Worm (Caenorhabditis elegans) whole organism, L2 larva: ENCODE results near the gene T07A9.14.

Experiments used
- C34F6.9 ChIP-seq: fragments of 150-350 bp; optimal IDR thresholded peaks from 2 replicates; lab custom pipeline; 2014; ENCODE audit warnings: missing biosample characterization, missing genetic modification characterization
- F13H6.1 ChIP-seq: sonication (generic microtip); optimal IDR thresholded peaks from 2 replicates; lab custom pipeline; 2016; ENCODE audit warnings: missing genetic modification characterization, missing compliant biosample characterization
- R02D3.7 ChIP-seq: fragments of 150-350 bp; optimal IDR thresholded peaks from 2 replicates; lab custom pipeline; 2014; ENCODE audit warnings: missing biosample characterization, missing genetic modification characterization
- Y55F3AM.14 ChIP-seq: fragments of 200-800 bp; sonication (Bioruptor generic); optimal IDR thresholded peaks from 2 replicates; lab custom pipeline; 2018; ENCODE audit warnings: mild to moderate bottlenecking, missing genetic modification characterization, missing compliant biosample characterization
- alr-1 ChIP-seq: fragments of 150-350 bp; optimal IDR thresholded peaks from 2 replicates; lab custom pipeline; 2014; ENCODE audit warnings: missing biosample characterization, missing genetic modification characterization
- aly-2 ChIP-seq: fragments of 150-350 bp; optimal IDR thresholded peaks from 2 replicates; lab custom pipeline; 2014; ENCODE audit warnings: missing biosample characterization, missing genetic modification characterization
- blmp-1 ChIP-seq: sonication (generic microtip); optimal IDR thresholded peaks from 2 replicates; lab custom pipeline; 2017; ENCODE audit warnings: missing genetic modification characterization, mild to moderate bottlenecking, missing compliant biosample characterization, antibody characterized with exemption, moderate library complexity; ENCODE audit not compliant: insufficient read depth
- ceh-16 ChIP-seq: fragments of 150-350 bp; optimal IDR thresholded peaks from 2 replicates; lab custom pipeline; 2014; ENCODE audit warnings: missing biosample characterization, missing genetic modification characterization
- ceh-82 ChIP-seq: fragments of 150-350 bp; optimal IDR thresholded peaks from 2 replicates; lab custom pipeline; 2014; ENCODE audit warnings: missing biosample characterization, missing genetic modification characterization
- crh-2 ChIP-seq: sonication (generic microtip); optimal IDR thresholded peaks from 2 replicates; lab custom pipeline; 2017; ENCODE audit warnings: missing biosample characterization, missing genetic modification characterization
- dmd-4 ChIP-seq: sonication (generic microtip); optimal IDR thresholded peaks from 2 replicates; lab custom pipeline; 2017; ENCODE audit warnings: missing biosample characterization, missing genetic modification characterization
- elt-1 ChIP-seq: fragments of 150-350 bp; optimal IDR thresholded peaks from 2 replicates; lab custom pipeline; 2014; ENCODE audit warnings: missing biosample characterization, missing genetic modification characterization
- elt-3 ChIP-seq: sonication (generic microtip); optimal IDR thresholded peaks from 2 replicates; lab custom pipeline; 2017; ENCODE audit warnings: missing biosample characterization, missing genetic modification characterization
- fos-1 ChIP-seq: fragments of 150-350 bp; optimal IDR thresholded peaks from 2 replicates; lab custom pipeline; 2014; ENCODE audit warnings: missing biosample characterization, missing genetic modification characterization
- gmeb-1 ChIP-seq: fragments of 150-350 bp; optimal IDR thresholded peaks from 2 replicates; lab custom pipeline; 2014; ENCODE audit warnings: missing biosample characterization, missing genetic modification characterization
- lin-11 ChIP-seq: fragments of 150-350 bp; sonication (generic microtip); optimal IDR thresholded peaks from 2 replicates; lab custom pipeline; 2014; ENCODE audit warnings: missing biosample characterization, missing genetic modification characterization, inconsistent platforms, mixed read lengths
- lin-13 ChIP-seq: fragments of 150-350 bp; optimal IDR thresholded peaks from 2 replicates; lab custom pipeline; 2014; ENCODE audit warnings: missing biosample characterization, missing genetic modification reagents, missing genetic modification characterization
- lin-39 ChIP-seq: fragments of 150-350 bp; optimal IDR thresholded peaks from 2 replicates; lab custom pipeline; 2014; ENCODE audit warnings: missing biosample characterization, missing genetic modification reagents, missing genetic modification characterization
- lsy-2 ChIP-seq, 2 experiments: fragments of 150-350 bp in 1 of 2; sonication (generic microtip) in 1 of 2; optimal IDR thresholded peaks; 2 replicates each; lab custom pipeline; 2014 to 2017; ENCODE audit warnings: missing biosample characterization in 2 of 2, missing genetic modification characterization in 2 of 2
- mab-5 ChIP-seq: fragments of 150-350 bp; optimal IDR thresholded peaks from 2 replicates; lab custom pipeline; 2014; ENCODE audit warnings: missing biosample characterization, missing genetic modification characterization
- mdl-1 ChIP-seq, 2 experiments: fragments of 150-350 bp in 1 of 2; sonication (generic microtip) in 1 of 2; optimal IDR thresholded peaks; 2 replicates each; lab custom pipeline; 2017; ENCODE audit warnings: missing biosample characterization in 2 of 2, missing genetic modification characterization in 2 of 2
- nhr-10 ChIP-seq: sonication (generic microtip); optimal IDR thresholded peaks from 2 replicates; lab custom pipeline; 2017; ENCODE audit warnings: missing biosample characterization, missing genetic modification characterization
- nhr-11 ChIP-seq: fragments of 150-350 bp; optimal IDR thresholded peaks from 2 replicates; lab custom pipeline; 2014; ENCODE audit warnings: missing biosample characterization, missing genetic modification characterization
- nhr-12 ChIP-seq: fragments of 150-350 bp; optimal IDR thresholded peaks from 2 replicates; lab custom pipeline; 2014; ENCODE audit warnings: missing biosample characterization, missing genetic modification characterization
- nhr-129 ChIP-seq: fragments of 150-350 bp; optimal IDR thresholded peaks from 2 replicates; lab custom pipeline; 2014; ENCODE audit warnings: missing biosample characterization, missing genetic modification characterization
- nhr-21 ChIP-seq: fragments of 150-350 bp; optimal IDR thresholded peaks from 2 replicates; lab custom pipeline; 2014; ENCODE audit warnings: missing biosample characterization, missing genetic modification characterization
- nhr-23 ChIP-seq: fragments of 150-350 bp; optimal IDR thresholded peaks from 2 replicates; lab custom pipeline; 2014; ENCODE audit warnings: missing biosample characterization, missing genetic modification reagents, missing genetic modification characterization
- nhr-237 ChIP-seq: fragments of 150-350 bp; optimal IDR thresholded peaks from 2 replicates; lab custom pipeline; 2014; ENCODE audit warnings: missing biosample characterization, missing genetic modification characterization
- nhr-25 ChIP-seq: fragments of 150-350 bp; sonication (generic microtip); optimal IDR thresholded peaks from 3 replicates; lab custom pipeline; 2014; ENCODE audit warnings: missing biosample characterization, missing genetic modification characterization
- nhr-6 ChIP-seq: fragments of 150-350 bp; optimal IDR thresholded peaks from 2 replicates; lab custom pipeline; 2014; ENCODE audit warnings: missing biosample characterization, missing genetic modification characterization
- nhr-77 ChIP-seq: fragments of 150-350 bp; optimal IDR thresholded peaks from 2 replicates; lab custom pipeline; 2014; ENCODE audit warnings: missing biosample characterization, missing genetic modification characterization
- peb-1 ChIP-seq: fragments of 150-350 bp; optimal IDR thresholded peaks from 2 replicates; lab custom pipeline; 2014; ENCODE audit warnings: missing biosample characterization, missing genetic modification characterization
- sma-9 ChIP-seq, 2 experiments: fragments of 150-350 bp in 1 of 2; sonication (generic microtip) in 1 of 2; optimal IDR thresholded peaks; 2 replicates each; lab custom pipeline; 2014 to 2016; ENCODE audit warnings: missing genetic modification characterization in 2 of 2, mild to moderate bottlenecking in 1 of 2, missing biosample characterization in 1 of 2, missing compliant biosample characterization in 1 of 2, missing genetic modification reagents in 1 of 2, moderate library complexity in 1 of 2
- snpc-4 ChIP-seq: fragments of 150-350 bp; optimal IDR thresholded peaks from 2 replicates; lab custom pipeline; 2014; ENCODE audit warnings: missing biosample characterization, missing genetic modification characterization
- unc-39 ChIP-seq: fragments of 150-350 bp; optimal IDR thresholded peaks from 2 replicates; lab custom pipeline; 2014; ENCODE audit warnings: missing biosample characterization, missing genetic modification characterization
- zag-1 ChIP-seq: fragments of 150-350 bp; optimal IDR thresholded peaks from 2 replicates; lab custom pipeline; 2014; ENCODE audit warnings: missing biosample characterization, missing genetic modification characterization
- ztf-11 ChIP-seq: sonication (generic microtip); optimal IDR thresholded peaks from 2 replicates; lab custom pipeline; 2017; ENCODE audit warnings: missing biosample characterization, missing genetic modification characterization
- ztf-4 ChIP-seq: fragments of 150-350 bp; optimal IDR thresholded peaks from 2 replicates; lab custom pipeline; 2014; ENCODE audit warnings: missing biosample characterization, missing genetic modification characterization

T07A9.14 gene

DNA sequence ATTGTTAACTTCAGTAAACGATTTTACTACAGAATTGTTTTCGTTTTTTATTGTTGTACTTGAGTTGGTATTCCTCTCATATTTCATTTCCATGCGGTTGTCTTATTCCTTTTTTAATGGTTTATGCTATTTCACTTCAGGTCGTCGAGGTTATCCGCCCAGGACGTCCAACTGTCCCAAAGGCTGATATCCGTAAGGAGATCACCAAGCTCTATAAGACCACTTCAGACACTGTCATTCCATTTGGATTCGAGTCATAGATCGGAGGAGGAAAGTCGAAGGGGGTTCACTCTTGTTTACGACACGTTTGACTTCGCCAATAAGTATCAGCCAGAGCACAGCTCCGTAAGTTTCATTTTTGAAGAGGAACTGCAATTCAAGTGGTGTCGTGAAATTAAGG lies at the start of gene T07A9.14:
TSS of gene T07A9.14 (plus strand) at position 124 of the 400 bp plus-strand sequence.
- TF ChIP-seq zag-1 = no peak
- TF ChIP-seq F13H6.1 (tag; lab: Kevin White, UChicago) = no peak
- no peak for TF ChIP-seq nhr-25
- TF ChIP-seq aly-2 (tag; lab: Kevin White, UChicago) = no peak
- no peak for TF ChIP-seq fos-1 (tag; lab: Kevin White, UChicago)
- TF ChIP-seq nhr-129 (tag; lab: Kevin White, UChicago) = no peak
- no peak for TF ChIP-seq nhr-12
- TF ChIP-seq elt-3 = no peak
- no peak for TF ChIP-seq blmp-1
- no peak for TF ChIP-seq Y55F3AM.14 (GFP tag; lab: Kevin White, UChicago)
- TF ChIP-seq unc-39 (tag; lab: Kevin White, UChicago) = no peak
- no peak for TF ChIP-seq lin-11 (tag; lab: Kevin White, UChicago)
- TF ChIP-seq nhr-6 (tag; lab: Kevin White, UChicago) = no peak
- TF ChIP-seq C34F6.9 (tag; lab: Kevin White, UChicago) = no peak
- TF ChIP-seq gmeb-1 = no peak
- TF ChIP-seq peb-1 (tag; lab: Kevin White, UChicago) = no peak
- no peak for TF ChIP-seq nhr-23 (tag; lab: Kevin White, UChicago)

- TF ChIP-seq mab-5 (tag; lab: Kevin White, UChicago) (no peak), fos-1 (tag; lab: Kevin White, UChicago) (peak; percentile 52)
Observed at ce11 chrIV:337128-337646, 49.3 kb upstream of the T07A9.14 start, which contains the start of gene pxmp-4. Gene pxmp-4, minus strand, starts transcription at chrIV:337178.

ce11 chrIV:338192-338831 lies 48.2 kb upstream of the T07A9.14 start:
- TF ChIP-seq ztf-11 (tag; lab: Kevin White, UChicago) (no peak), lsy-2 (tag; optimal IDR thresholded peaks at IDR 0.05; lab: Kevin White, UChicago) (no peak), ztf-4 (tag; lab: Kevin White, UChicago) (no peak)

ce11 chrIV:339508-339907 lies 47.0 kb upstream of the T07A9.14 start, which contains the start of gene cdh-8:
Gene cdh-8, plus strand, starts transcription at chrIV:339808.
- no peak for TF ChIP-seq nhr-10
- TF ChIP-seq Y55F3AM.14 (GFP tag; lab: Kevin White, UChicago) = no peak
- no peak for TF ChIP-seq peb-1 (tag; lab: Kevin White, UChicago)
- no peak for TF ChIP-seq nhr-11 (tag; lab: Kevin White, UChicago)
- TF ChIP-seq nhr-23 (tag; lab: Kevin White, UChicago) = no peak
- no peak for TF ChIP-seq nhr-129 (tag; lab: Kevin White, UChicago)
- TF ChIP-seq R02D3.7 (tag; lab: Kevin White, UChicago) = no peak
- no peak for TF ChIP-seq elt-1 (tag; lab: Kevin White, UChicago)

DNA sequence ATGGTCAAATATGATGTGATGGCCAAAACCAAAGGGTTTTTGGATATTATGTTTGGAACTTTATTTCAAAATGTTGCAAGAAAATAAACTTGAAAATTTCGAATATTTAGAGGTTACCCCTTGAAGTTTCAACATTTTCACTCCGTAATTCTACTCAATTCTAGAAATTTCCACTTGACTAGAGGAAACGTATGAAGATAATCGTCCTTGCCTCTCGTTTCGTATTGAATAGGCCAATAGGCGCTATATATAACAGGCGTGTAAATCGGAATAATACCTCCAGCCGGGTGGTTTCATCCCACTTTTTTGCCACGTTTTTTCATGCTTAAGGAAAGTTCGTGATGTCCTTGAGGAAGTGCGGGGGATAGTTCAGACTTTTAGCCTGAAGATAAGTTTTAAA lies 43.2 kb upstream of the T07A9.14 start:
- no peak for TF ChIP-seq Y55F3AM.14 (GFP tag; lab: Kevin White, UChicago)

- TF ChIP-seq lin-13 (GFP tag; lab: Kevin White, UChicago) = no peak
- peak; percentile 37 for TF ChIP-seq nhr-129 (tag; lab: Kevin White, UChicago)
- peak; percentile 28 for TF ChIP-seq C34F6.9 (tag; lab: Kevin White, UChicago)
- TF ChIP-seq lin-11 (tag; lab: Kevin White, UChicago) = no peak
- TF ChIP-seq dmd-4 (tag; lab: Kevin White, UChicago) = no peak
Observed at ce11 chrIV:364983-365382, 21.5 kb upstream of the T07A9.14 start.

ce11 chrIV:366406-366805 lies 20.1 kb upstream of the T07A9.14 start:
- TF ChIP-seq nhr-12 (no peak), lsy-2 (tag; optimal IDR thresholded peaks at IDR 0.05; lab: Kevin White, UChicago) (peak in 1 of 2 experiments; percentile 59), alr-1 (no peak), crh-2 (tag; lab: Kevin White, UChicago) (peak; percentile 74), nhr-77 (no peak), F13H6.1 (tag; lab: Kevin White, UChicago) (peak; percentile 7), nhr-237 (tag; lab: Kevin White, UChicago) (no peak), mdl-1 (tag; optimal IDR thresholded peaks at IDR 0.05; lab: Kevin White, UChicago) (no peak), nhr-6 (tag; lab: Kevin White, UChicago) (peak; percentile 1), dmd-4 (tag; lab: Kevin White, UChicago) (no peak), snpc-4 (tag; lab: Kevin White, UChicago) (no peak), ceh-82 (tag; lab: Kevin White, UChicago) (no peak), Y55F3AM.14 (GFP tag; lab: Kevin White, UChicago) (no peak), aly-2 (tag; lab: Kevin White, UChicago) (no peak), fos-1 (tag; lab: Kevin White, UChicago) (peak; percentile 11), ceh-16 (tag; lab: Kevin White, UChicago) (no peak), sma-9 (GFP tag; optimal IDR thresholded peaks at IDR 0.05; lab: Kevin White, UChicago) (peak; percentile 42), sma-9 (tag; optimal IDR thresholded peaks at IDR 0.05; lab: Kevin White, UChicago) (no peak), lin-11 (tag; lab: Kevin White, UChicago) (no peak), unc-39 (tag; lab: Kevin White, UChicago) (no peak), nhr-25 (peak; percentile 63), lin-39 (tag; lab: Kevin White, UChicago) (no peak), nhr-21 (no peak), C34F6.9 (tag; lab: Kevin White, UChicago) (peak; percentile 76)
